Worm (Caenorhabditis elegans) whole organism, late embryonic: ENCODE measurements around the gene F14H12.3.
"Not testable (repeated sequence)": the region's sequence is repeated elsewhere in the genome, so short reads cannot be mapped to it uniquely, and the experiment has no call there.

Source experiments
- dve-1 ChIP-seq: sonication (generic microtip); optimal IDR thresholded peaks from 2 replicates; lab custom pipeline; 2017; ENCODE audit warnings: antibody characterized with exemption, mild to moderate bottlenecking, missing genetic modification characterization, missing compliant biosample characterization
- nhr-11 ChIP-seq: fragments of 150-350 bp; optimal IDR thresholded peaks from 2 replicates; lab custom pipeline; 2014; ENCODE audit warnings: missing biosample characterization, missing genetic modification characterization
- pat-9 ChIP-seq: fragments of 200-800 bp; sonication (Bioruptor generic); optimal IDR thresholded peaks from 2 replicates; lab custom pipeline; 2018; ENCODE audit warnings: mild to moderate bottlenecking, missing genetic modification characterization, moderate library complexity, missing compliant biosample characterization
- pha-4 ChIP-seq: fragments of 150-350 bp; optimal IDR thresholded peaks from 2 replicates; lab custom pipeline; 2018; ENCODE audit warnings: missing biosample characterization, missing genetic modification reagents, missing genetic modification characterization
- pqm-1 ChIP-seq: sonication (generic microtip); optimal IDR thresholded peaks from 2 replicates; lab custom pipeline; 2016; ENCODE audit warnings: missing genetic modification characterization, missing compliant biosample characterization
- tbx-2 ChIP-seq: sonication (generic microtip); optimal IDR thresholded peaks from 2 replicates; lab custom pipeline; 2016; ENCODE audit warnings: missing genetic modification characterization, missing compliant biosample characterization
- tbx-7 ChIP-seq: sonication (generic microtip); optimal IDR thresholded peaks from 2 replicates; lab custom pipeline; 2016; ENCODE audit warnings: missing genotype, missing genetic modification characterization, missing compliant biosample characterization
- unc-86 ChIP-seq: sonication (generic microtip); optimal IDR thresholded peaks from 2 replicates; lab custom pipeline; 2016; ENCODE audit warnings: missing genetic modification characterization, missing compliant biosample characterization

- TF ChIP-seq dve-1; pat-9 (tag; lab: Kevin White, UChicago); nhr-11; pha-4 (tag; lab: Kevin White, UChicago); pqm-1 (tag; lab: Kevin White, UChicago); tbx-2 (tag; lab: Kevin White, UChicago); tbx-7; unc-86 (tag; lab: Kevin White, UChicago): not testable (repeated sequence)
Measured at ce11 chrX:4335950-4336349, 8.1 kb upstream of the F14H12.3 start, which contains the start of gene cst-2.
